Worm (Caenorhabditis elegans) whole organism, early embryonic: ENCODE measurements around the gene col-173.

Source experiments
- B0310.2 ChIP-seq: sonication (generic microtip); optimal IDR thresholded peaks from 2 replicates; lab custom pipeline; 2016; ENCODE audit warnings: mild to moderate bottlenecking, missing genetic modification characterization, missing compliant biosample characterization
- F13C5.2 ChIP-seq: sonication (generic microtip); optimal IDR thresholded peaks from 2 replicates; lab custom pipeline; 2017; ENCODE audit warnings: mild to moderate bottlenecking, missing genetic modification characterization, inconsistent platforms, missing compliant biosample characterization
- aly-1 ChIP-seq: sonication (generic microtip); optimal IDR thresholded peaks from 2 replicates; lab custom pipeline; 2016; ENCODE audit warnings: missing genetic modification characterization, missing compliant biosample characterization
- ama-1 ChIP-seq: fragments of 150-350 bp; optimal IDR thresholded peaks from 2 replicates; lab custom pipeline; 2014
- ceh-13 ChIP-seq: fragments of 200-800 bp; sonication (Bioruptor generic); optimal IDR thresholded peaks from 2 replicates; lab custom pipeline; 2018; ENCODE audit warnings: mild to moderate bottlenecking, missing genetic modification characterization, missing compliant biosample characterization
- ceh-36 ChIP-seq: sonication (generic microtip); optimal IDR thresholded peaks from 2 replicates; lab custom pipeline; 2016; ENCODE audit warnings: missing genetic modification characterization, inconsistent platforms, missing compliant biosample characterization
- ets-7 ChIP-seq: sonication (generic microtip); optimal IDR thresholded peaks from 2 replicates; lab custom pipeline; 2016; ENCODE audit warnings: missing genotype, missing genetic modification characterization, missing compliant biosample characterization
- flt-1 ChIP-seq: fragments of 200-800 bp; sonication (Bioruptor generic); IDR thresholded peaks from 2 replicates; pipeline ENCODE4 v1.3.6; 2022; ENCODE audit warnings: missing genetic modification characterization, missing compliant biosample characterization
- hmbx-1 ChIP-seq: sonication (generic microtip); optimal IDR thresholded peaks from 2 replicates; lab custom pipeline; 2016; ENCODE audit warnings: mild to moderate bottlenecking, missing genetic modification characterization, missing compliant biosample characterization
- hmg-4 ChIP-seq: fragments of 200-800 bp; sonication (Bioruptor generic); optimal IDR thresholded peaks from 2 replicates; lab custom pipeline; 2018; ENCODE audit warnings: mild to moderate bottlenecking, missing genetic modification characterization, missing compliant biosample characterization
- hnd-1 ChIP-seq: sonication (generic microtip); optimal IDR thresholded peaks from 2 replicates; lab custom pipeline; 2016; ENCODE audit warnings: missing genetic modification characterization, missing compliant biosample characterization
- pes-1 ChIP-seq: fragments of 200-800 bp; sonication (Bioruptor generic); IDR thresholded peaks from 2 replicates; pipeline ENCODE4 v1.3.6; 2022; ENCODE audit warnings: missing genetic modification reagents, missing genetic modification characterization, missing compliant biosample characterization
- scrt-1 ChIP-seq: fragments of 200-800 bp; sonication (Bioruptor generic); IDR thresholded peaks from 2 replicates; pipeline ENCODE4 v1.3.6; 2022; ENCODE audit warnings: missing genetic modification characterization, missing compliant biosample characterization
- sea-1 ChIP-seq: fragments of 200-800 bp; sonication (Bioruptor generic); conservative IDR thresholded peaks from 2 replicates; pipeline ENCODE4 v1.3.6; 2022; ENCODE audit warnings: missing genetic modification characterization, missing compliant biosample characterization
- tbx-11 ChIP-seq: fragments of 200-800 bp; sonication (Bioruptor generic); IDR thresholded peaks from 2 replicates; pipeline ENCODE4 v1.3.6; 2022; ENCODE audit warnings: missing genetic modification characterization, missing compliant biosample characterization
- tbx-37 ChIP-seq: fragments of 200-800 bp; sonication (Bioruptor generic); conservative IDR thresholded peaks from 2 replicates; pipeline ENCODE4 v1.3.6; 2022; ENCODE audit warnings: missing genetic modification reagents, missing genetic modification characterization, missing compliant biosample characterization
- tra-4 ChIP-seq: sonication (generic microtip); optimal IDR thresholded peaks from 2 replicates; lab custom pipeline; 2017; ENCODE audit warnings: missing genetic modification characterization, missing compliant biosample characterization

col-173 gene

ce11 chrX:6863032-6863431, 14.3 kb downstream of the col-173 start, which contains the start of gene nep-4:
nep-4 (minus strand) TSS chrX:6863424.
- TF ChIP-seq scrt-1 (GFP tag; lab: Robert Waterston, UW) (no peak), tra-4 (tag; lab: Kevin White, UChicago) (no peak), ceh-13 (GFP tag; lab: Kevin White, UChicago) (no peak), ceh-36 (tag; lab: Kevin White, UChicago) (no peak), tbx-37 (GFP tag; lab: Robert Waterston, UW) (no peak), ets-7 (tag; lab: Kevin White, UChicago) (no peak), pes-1 (GFP tag; lab: Robert Waterston, UW) (no peak), B0310.2 (tag; lab: Kevin White, UChicago) (no peak), hnd-1 (tag; lab: Kevin White, UChicago) (no peak), hmbx-1 (tag; lab: Kevin White, UChicago) (no peak), F13C5.2 (tag; lab: Kevin White, UChicago) (no peak), tbx-11 (GFP tag; lab: Robert Waterston, UW) (no peak), ama-1 (lab: Kevin White, UChicago) (no peak), aly-1 (no peak), flt-1 (GFP tag; lab: Robert Waterston, UW) (no peak), hmg-4 (GFP tag; lab: Kevin White, UChicago) (no peak), sea-1 (GFP tag; lab: Robert Waterston, UW) (no peak)

DNA sequence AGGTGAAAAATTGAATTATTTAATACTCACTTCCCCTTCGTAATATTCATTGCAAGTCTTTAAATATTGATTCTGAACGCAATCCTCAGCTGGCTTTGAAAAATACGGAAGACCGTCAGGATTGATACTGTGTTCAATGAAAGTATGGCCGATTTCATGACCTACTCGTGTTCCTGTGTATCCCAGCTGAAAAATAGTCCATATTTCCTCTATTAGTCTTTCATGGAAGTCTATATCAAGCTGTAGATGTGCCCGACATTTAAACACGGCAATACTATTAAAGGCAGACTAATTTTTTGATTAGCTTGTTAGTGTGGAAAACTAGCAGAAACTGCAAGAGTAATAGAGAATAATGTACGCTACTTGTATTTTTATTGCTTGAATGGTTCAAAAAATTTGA, 15.8 kb downstream of the col-173 start:
- TF ChIP-seq ama-1 (lab: Kevin White, UChicago) (no peak), scrt-1 (GFP tag; lab: Robert Waterston, UW) (no peak), ceh-36 (tag; lab: Kevin White, UChicago) (no peak), ceh-13 (GFP tag; lab: Kevin White, UChicago) (no peak), flt-1 (GFP tag; lab: Robert Waterston, UW) (no peak), hmbx-1 (tag; lab: Kevin White, UChicago) (no peak), pes-1 (GFP tag; lab: Robert Waterston, UW) (no peak), B0310.2 (tag; lab: Kevin White, UChicago) (no peak), aly-1 (no peak), F13C5.2 (tag; lab: Kevin White, UChicago) (no peak)

ce11 chrX:6856793-6857192, 20.5 kb downstream of the col-173 start:
- TF ChIP-seq pes-1 (GFP tag; lab: Robert Waterston, UW) (no peak), flt-1 (GFP tag; lab: Robert Waterston, UW) (no peak), scrt-1 (GFP tag; lab: Robert Waterston, UW) (no peak), aly-1 (no peak), sea-1 (GFP tag; lab: Robert Waterston, UW) (no peak), ets-7 (tag; lab: Kevin White, UChicago) (no peak)

- TF ChIP-seq ceh-13 (GFP tag; lab: Kevin White, UChicago) (no peak), ets-7 (tag; lab: Kevin White, UChicago) (no peak), hmbx-1 (tag; lab: Kevin White, UChicago) (no peak), ceh-36 (tag; lab: Kevin White, UChicago) (no peak), scrt-1 (GFP tag; lab: Robert Waterston, UW) (no peak)
Measured at ce11 chrX:6853318-6853717, 24.0 kb downstream of the col-173 start, which contains the start of gene rig-3. rig-3 (plus strand) TSS chrX:6853618.

DNA sequence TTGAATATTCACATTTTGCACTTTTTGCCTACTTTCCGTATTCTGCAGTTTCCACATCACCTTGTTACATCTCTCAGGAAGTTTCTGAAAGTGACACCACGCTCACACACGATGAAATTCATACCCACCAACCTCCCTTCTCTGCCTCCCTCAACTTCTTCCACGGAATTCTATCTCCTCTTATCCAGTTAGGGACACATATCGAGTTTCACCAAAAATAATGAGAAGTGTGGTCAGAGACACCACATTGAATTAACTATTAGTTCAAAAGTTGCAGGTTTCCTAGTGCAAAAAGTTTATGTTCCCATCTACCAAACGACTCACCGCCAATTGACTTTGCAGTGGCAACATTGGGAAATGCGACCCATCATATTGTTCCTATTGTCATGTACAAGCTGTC, 26.9 kb downstream of the col-173 start:
- no peak for TF ChIP-seq hmbx-1 (tag; lab: Kevin White, UChicago)
- no peak for TF ChIP-seq tbx-11 (GFP tag; lab: Robert Waterston, UW)
- TF ChIP-seq hmg-4 (GFP tag; lab: Kevin White, UChicago) = no peak
- no peak for TF ChIP-seq ceh-36 (tag; lab: Kevin White, UChicago)
- no peak for TF ChIP-seq sea-1 (GFP tag; lab: Robert Waterston, UW)
- no peak for TF ChIP-seq ceh-13 (GFP tag; lab: Kevin White, UChicago)
- no peak for TF ChIP-seq flt-1 (GFP tag; lab: Robert Waterston, UW)
- TF ChIP-seq aly-1 = no peak
- TF ChIP-seq tbx-37 (GFP tag; lab: Robert Waterston, UW) = no peak
- TF ChIP-seq scrt-1 (GFP tag; lab: Robert Waterston, UW) = no peak
- no peak for TF ChIP-seq ama-1 (lab: Kevin White, UChicago)
- TF ChIP-seq pes-1 (GFP tag; lab: Robert Waterston, UW) = no peak
- TF ChIP-seq B0310.2 (tag; lab: Kevin White, UChicago) = no peak
- no peak for TF ChIP-seq F13C5.2 (tag; lab: Kevin White, UChicago)

- no peak for TF ChIP-seq ets-7 (tag; lab: Kevin White, UChicago)
- no peak for TF ChIP-seq sea-1 (GFP tag; lab: Robert Waterston, UW)
- TF ChIP-seq pes-1 (GFP tag; lab: Robert Waterston, UW) = no peak
- no peak for TF ChIP-seq B0310.2 (tag; lab: Kevin White, UChicago)
- no peak for TF ChIP-seq aly-1
- TF ChIP-seq hmg-4 (GFP tag; lab: Kevin White, UChicago) = no peak
- TF ChIP-seq hnd-1 (tag; lab: Kevin White, UChicago) = no peak
- no peak for TF ChIP-seq flt-1 (GFP tag; lab: Robert Waterston, UW)
- no peak for TF ChIP-seq tbx-37 (GFP tag; lab: Robert Waterston, UW)
- no peak for TF ChIP-seq tbx-11 (GFP tag; lab: Robert Waterston, UW)
- no peak for TF ChIP-seq hmbx-1 (tag; lab: Kevin White, UChicago)
- TF ChIP-seq F13C5.2 (tag; lab: Kevin White, UChicago) = no peak
- no peak for TF ChIP-seq ceh-13 (GFP tag; lab: Kevin White, UChicago)
Measured at ce11 chrX:6848596-6848995, 28.7 kb downstream of the col-173 start.

DNA sequence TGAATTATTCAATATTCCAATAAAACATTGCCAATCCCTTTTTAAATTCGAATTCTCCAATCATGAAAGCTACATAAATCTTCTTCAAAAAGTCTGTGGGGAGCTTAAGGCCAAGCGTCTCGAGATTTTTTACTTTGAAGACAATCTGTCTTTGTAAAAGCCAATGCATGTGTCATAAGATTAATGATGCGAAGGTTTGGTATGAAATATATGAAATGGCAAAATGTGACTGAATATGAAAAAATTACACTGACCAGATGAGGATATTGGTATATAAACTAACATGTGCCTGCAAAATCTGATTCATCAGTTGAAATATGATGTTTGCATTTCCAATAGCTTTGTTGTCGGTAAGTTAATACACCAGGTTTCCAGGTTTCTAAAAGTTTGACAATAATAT, 31.4 kb downstream of the col-173 start, which contains the start of gene C53B7.2:
C53B7.2 (plus strand) TSS at position 301 of the 400 bp plus-strand sequence.
- TF ChIP-seq hnd-1 (tag; lab: Kevin White, UChicago) (no peak), ceh-36 (tag; lab: Kevin White, UChicago) (no peak), pes-1 (GFP tag; lab: Robert Waterston, UW) (no peak), tbx-37 (GFP tag; lab: Robert Waterston, UW) (no peak), hmg-4 (GFP tag; lab: Kevin White, UChicago) (no peak), ama-1 (lab: Kevin White, UChicago) (no peak), flt-1 (GFP tag; lab: Robert Waterston, UW) (no peak), sea-1 (GFP tag; lab: Robert Waterston, UW) (no peak), tbx-11 (GFP tag; lab: Robert Waterston, UW) (no peak), scrt-1 (GFP tag; lab: Robert Waterston, UW) (no peak), tra-4 (tag; lab: Kevin White, UChicago) (no peak), ets-7 (tag; lab: Kevin White, UChicago) (no peak), ceh-13 (GFP tag; lab: Kevin White, UChicago) (no peak), hmbx-1 (tag; lab: Kevin White, UChicago) (no peak)
